Worm (Caenorhabditis elegans): ENCODE measurements around the gene cest-24.

DNA sequence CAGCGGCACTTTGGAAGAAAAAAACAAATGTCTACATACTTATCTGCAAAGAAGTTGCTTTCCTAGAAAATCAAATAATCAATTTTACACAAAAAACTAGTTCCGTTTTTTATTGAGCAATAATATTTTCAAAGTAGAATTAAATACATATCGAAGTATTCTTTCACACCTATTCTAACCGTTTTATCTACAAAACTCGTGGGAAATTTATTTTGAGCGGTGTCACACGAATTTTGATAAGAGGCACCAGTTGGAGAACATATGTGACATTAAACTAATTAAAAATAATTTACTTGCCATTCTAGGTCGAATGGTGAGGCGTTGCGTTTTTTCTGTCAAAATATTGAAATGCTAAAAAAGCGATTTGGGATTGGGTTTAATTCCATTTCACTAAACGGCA, 47.8 kb upstream of the cest-24 start:
- TF ChIP-seq sptf-1 (tag; optimal IDR thresholded peaks at IDR 0.05) (no peak), snu-23 (GFP tag; optimal IDR thresholded peaks at IDR 0.05) (no peak), hpl-2 (GFP tag; optimal IDR thresholded peaks at IDR 0.05) (no peak), egl-27 (tag; optimal IDR thresholded peaks at IDR 0.05) (no peak), nhr-11 (tag; optimal IDR thresholded peaks at IDR 0.05) (no peak), hlh-4 (tag; optimal IDR thresholded peaks at IDR 0.05) (no peak), ces-1 (GFP tag; optimal IDR thresholded peaks at IDR 0.05) (no peak), zag-1 (tag; optimal IDR thresholded peaks at IDR 0.05) (no peak)

Data from whole organism, L1 larva.